Fruit fly (Drosophila melanogaster): ENCODE measurements around the gene tara.

- TF ChIP-seq insv (optimal IDR thresholded peaks at IDR 0.05) (no peak), ttk (optimal IDR thresholded peaks at IDR 0.05) (no peak), Sin3A (optimal IDR thresholded peaks at IDR 0.05) (no peak), h (optimal IDR thresholded peaks at IDR 0.05) (no peak)
Measured at dm6 chr3R:16218251-16219030, 7.0 kb upstream of the tara start.

Data from Kc167 (cell line).